Fruit fly (Drosophila melanogaster): Measurements from ENCODE around the gene CG6664.

Gene CG6664

dm6 chr3L:17047811-17048239, 31.8 kb upstream of the CG6664 start (continued):
- TF ChIP-seq Ets65A (GFP tag) (peak; percentile 39), Sox100B (GFP tag; optimal IDR thresholded peaks at IDR 0.05) (peak; percentile 47), Asciz (GFP tag; optimal IDR thresholded peaks at IDR 0.05) (peak; percentile 59), az2 (GFP tag; optimal IDR thresholded peaks at IDR 0.05) (no peak), caup (GFP tag; optimal IDR thresholded peaks at IDR 0.05; ENCODE audit: severe bottlenecking) (no peak), Lhr (GFP tag; optimal IDR thresholded peaks at IDR 0.05) (peak; percentile 18), CG6683 (GFP tag; optimal IDR thresholded peaks at IDR 0.05) (no peak), CG12659 (GFP tag; optimal IDR thresholded peaks at IDR 0.05) (peak; percentile 17), sd (tag; optimal IDR thresholded peaks at IDR 0.05) (peak; percentile 60), CG16815 (GFP tag; optimal IDR thresholded peaks at IDR 0.05) (no peak), zen (tag; optimal IDR thresholded peaks at IDR 0.05) (no peak), shn (GFP tag; optimal IDR thresholded peaks at IDR 0.05) (no peak), Dp (GFP tag; optimal IDR thresholded peaks at IDR 0.05) (no peak), cg (GFP tag; optimal IDR thresholded peaks at IDR 0.05) (peak; percentile 53), run (tag; optimal IDR thresholded peaks at IDR 0.05) (no peak), ato (GFP tag; IDR thresholded peaks at IDR 0.05; ENCODE audit: partially characterized antibody) (no peak), CG1024 (GFP tag; IDR thresholded peaks at IDR 0.05) (no peak), Hsf (GFP tag; optimal IDR thresholded peaks at IDR 0.05) (no peak), gt (GFP tag; IDR thresholded peaks at IDR 0.05) (no peak), CG31224 (GFP tag; IDR thresholded peaks at IDR 0.05) (no peak), Eip74EF (GFP tag; optimal IDR thresholded peaks at IDR 0.05) (peak in 1 of 2 experiments; percentile 48), Xrp1 (GFP tag; IDR thresholded peaks at IDR 0.05) (peak; percentile 30; the same call in 1 of the 2 replicates), wek (GFP tag; optimal IDR thresholded peaks at IDR 0.05) (peak; percentile 59), CG1529 (GFP tag; optimal IDR thresholded peaks at IDR 0.05) (peak; percentile 57), Oaz (GFP tag; IDR thresholded peaks at IDR 0.05) (no peak), lab (GFP tag; optimal IDR thresholded peaks at IDR 0.05) (peak; percentile 56), gcm2 (GFP tag; optimal IDR thresholded peaks at IDR 0.05) (no peak), crp (GFP tag; optimal IDR thresholded peaks at IDR 0.05) (no peak), NfI (GFP tag; optimal IDR thresholded peaks at IDR 0.05) (no peak), CG13287 (GFP tag; IDR thresholded peaks at IDR 0.05; ENCODE audit: partially characterized antibody) (no peak), Dad (GFP tag; optimal IDR thresholded peaks at IDR 0.05) (no peak), chif (GFP tag; optimal IDR thresholded peaks at IDR 0.05) (no peak), CG4707 (GFP tag; optimal IDR thresholded peaks at IDR 0.05) (peak; percentile 41), Oli (tag; optimal IDR thresholded peaks at IDR 0.05) (no peak), salm (tag; optimal IDR thresholded peaks at IDR 0.05) (peak; percentile 51), klu (GFP tag; IDR thresholded peaks at IDR 0.05) (no peak), ash1 (GFP tag; optimal IDR thresholded peaks at IDR 0.05) (no peak), CG34422 (GFP tag; IDR thresholded peaks at IDR 0.05) (no peak; the same call in 2 of the 3 replicates), lola (GFP tag; optimal IDR thresholded peaks at IDR 0.05) (peak in 1 of 3 experiments; percentile 32), Med (GFP tag) (peak; percentile 75), HLH4C (GFP tag; IDR thresholded peaks at IDR 0.05; ENCODE audit: partially characterized antibody) (no peak), Aef1 (GFP tag; IDR thresholded peaks at IDR 0.05) (no peak), CG10543 (GFP tag; optimal IDR thresholded peaks at IDR 0.05) (peak; percentile 33), row (GFP tag; IDR thresholded peaks at IDR 0.05) (no peak), seq (GFP tag; IDR thresholded peaks at IDR 0.05) (0 out of 2 replicates have a peak, but pooled peaks have one; percentile 19), ab (GFP tag; optimal IDR thresholded peaks at IDR 0.05) (no peak), bbx (GFP tag; IDR thresholded peaks at IDR 0.05; ENCODE audit: partially characterized antibody) (no peak), CG10274 (GFP tag; optimal IDR thresholded peaks at IDR 0.05) (peak; percentile 12), Hmr (GFP tag; optimal IDR thresholded peaks at IDR 0.05) (peak; percentile 42)
